Worm (Caenorhabditis elegans): Measurements from ENCODE around the gene wrt-5.

- TF ChIP-seq fax-1 (tag; optimal IDR thresholded peaks at IDR 0.05) (no peak), nhr-11 (tag; optimal IDR thresholded peaks at IDR 0.05) (no peak)
Measured at ce11 chrIV:4070810-4071209, 19.4 kb upstream of the wrt-5 start.
